Fruit fly (Drosophila melanogaster) whole organism, wandering third instar larva: ENCODE measurements around the gene Gycalpha99B.

Experiments
- CG32264 ChIP-seq: fragments of 200-800 bp; sonication (Bioruptor generic); optimal IDR thresholded peaks from 2 replicates; lab custom pipeline; 2016; ENCODE audit warnings: missing biosample characterization, missing genetic modification characterization
- Mio ChIP-seq: sonication (Bioruptor generic); optimal IDR thresholded peaks from 2 replicates; lab custom pipeline; 2016; ENCODE audit warnings: missing biosample characterization, missing genetic modification characterization
- OdsH ChIP-seq: fragments of 200-800 bp; sonication (Bioruptor generic); optimal IDR thresholded peaks from 2 replicates; lab custom pipeline; 2016; ENCODE audit warnings: missing biosample characterization, mild to moderate bottlenecking, missing genetic modification characterization
- brk ChIP-seq: fragments of 200-800 bp; sonication (Bioruptor generic); optimal IDR thresholded peaks from 2 replicates; lab custom pipeline; 2016; ENCODE audit warnings: missing biosample characterization, mild to moderate bottlenecking, missing genetic modification characterization
- dsf ChIP-seq: sonication (Bioruptor generic); optimal IDR thresholded peaks from 2 replicates; lab custom pipeline; 2016; ENCODE audit warnings: missing biosample characterization, missing genetic modification characterization, borderline replicate concordance
- fru ChIP-seq: fragments of 200-800 bp; sonication (Bioruptor generic); optimal IDR thresholded peaks from 3 replicates; lab custom pipeline; 2016; ENCODE audit warnings: missing biosample characterization, mild to moderate bottlenecking, missing genetic modification characterization
- h ChIP-seq: fragments of 200-800 bp; sonication (Bioruptor generic); optimal IDR thresholded peaks from 3 replicates; lab custom pipeline; 2016; ENCODE audit warnings: missing biosample characterization, mild to moderate bottlenecking, missing genetic modification characterization
- pan ChIP-seq: fragments of >200 bp; optimal IDR thresholded peaks from 2 replicates; lab custom pipeline; 2017

dm6 chr3R:29723048-29723656 lies 40.8 kb downstream of the Gycalpha99B start, which contains the start of gene Pcd:
- TF ChIP-seq pan (lab: Kevin White, UChicago) (no peak), OdsH (GFP tag; lab: Kevin White, UChicago) (peak; percentile 25), fru (GFP tag; lab: Kevin White, UChicago) (no peak), h (GFP tag; lab: Kevin White, UChicago) (no peak), brk (no peak), CG32264 (GFP tag; lab: Kevin White, UChicago) (no peak), Mio (GFP tag; lab: Kevin White, UChicago) (no peak), dsf (GFP tag; lab: Kevin White, UChicago) (no peak)
